Fruit fly (Drosophila melanogaster): ENCODE measurements around the gene Gal.

Gal gene

dm6 chr2L:6053874-6054469 lies 47.3 kb upstream of the Gal start, which contains the start of gene CG13995 (continued):
- TF ChIP-seq nom (GFP tag; optimal IDR thresholded peaks at IDR 0.05): peak; percentile 54
- TF ChIP-seq CG12942 (GFP tag; optimal IDR thresholded peaks at IDR 0.05): no peak
- no peak for TF ChIP-seq Ada2b (GFP tag; IDR thresholded peaks at IDR 0.05)
- TF ChIP-seq D (optimal IDR thresholded peaks at IDR 0.05): no peak
- TF ChIP-seq D (GFP tag; optimal IDR thresholded peaks at IDR 0.05): no peak
- TF ChIP-seq ken (GFP tag; IDR thresholded peaks at IDR 0.05): no peak
- TF ChIP-seq CG10209 (GFP tag; optimal IDR thresholded peaks at IDR 0.05): no peak
- TF ChIP-seq Fer2 (tag; optimal IDR thresholded peaks at IDR 0.05): no peak
- no peak for TF ChIP-seq Pdp1 (GFP tag; optimal IDR thresholded peaks at IDR 0.05)
- no peak for TF ChIP-seq lola (GFP tag; optimal IDR thresholded peaks at IDR 0.05)
- no peak for TF ChIP-seq al (GFP tag; IDR thresholded peaks at IDR 0.05)
- no peak for TF ChIP-seq run (tag; optimal IDR thresholded peaks at IDR 0.05)
- no peak for TF ChIP-seq CG13624 (GFP tag; optimal IDR thresholded peaks at IDR 0.05)
- TF ChIP-seq sens-2 (GFP tag; IDR thresholded peaks at IDR 0.05): no peak
- no peak for TF ChIP-seq CG34376 (GFP tag; optimal IDR thresholded peaks at IDR 0.05)
- no peak for TF ChIP-seq CG11695 (GFP tag; IDR thresholded peaks at IDR 0.05)
- no peak for TF ChIP-seq CG10654 (GFP tag; optimal IDR thresholded peaks at IDR 0.05)
- TF ChIP-seq CG13296 (GFP tag; optimal IDR thresholded peaks at IDR 0.05): no peak
- peak; percentile 12; the same call in 1 of the 3 replicates for TF ChIP-seq row (GFP tag; IDR thresholded peaks at IDR 0.05)
- TF ChIP-seq CG15514 (GFP tag; optimal IDR thresholded peaks at IDR 0.05): peak; percentile 18
- no peak for TF ChIP-seq CG12236 (GFP tag; optimal IDR thresholded peaks at IDR 0.05)
- no peak for TF ChIP-seq B-H1 (GFP tag; IDR thresholded peaks at IDR 0.05)
- no peak for TF ChIP-seq org-1 (GFP tag; optimal IDR thresholded peaks at IDR 0.05)
- TF ChIP-seq Gsc (GFP tag; IDR thresholded peaks at IDR 0.05): no peak
- TF ChIP-seq MBD-R2 (GFP tag; IDR thresholded peaks at IDR 0.05): no peak
- 0 out of 2 replicates have a peak, but pooled peaks have one; percentile 26 for TF ChIP-seq CG32767 (GFP tag; IDR thresholded peaks at IDR 0.05)
- no peak for TF ChIP-seq Hey (tag; optimal IDR thresholded peaks at IDR 0.05)
- TF ChIP-seq crc (GFP tag; optimal IDR thresholded peaks at IDR 0.05): no peak
- no peak for TF ChIP-seq Rfx (GFP tag; IDR thresholded peaks at IDR 0.05)
- peak in 1 of 2 experiments; percentile 71 for TF ChIP-seq Trl (optimal IDR thresholded peaks at IDR 0.05)
- TF ChIP-seq Trl (GFP tag; optimal IDR thresholded peaks at IDR 0.05): no peak
- TF ChIP-seq HHEX (GFP tag; optimal IDR thresholded peaks at IDR 0.05): no peak
- TF ChIP-seq CG15696 (tag; optimal IDR thresholded peaks at IDR 0.05): no peak
- TF ChIP-seq CG14965 (GFP tag; optimal IDR thresholded peaks at IDR 0.05; ENCODE audit: borderline replicate concordance): no peak
- peak; percentile 31; the same call in 1 of the 2 replicates for TF ChIP-seq seq (GFP tag; IDR thresholded peaks at IDR 0.05)
- TF ChIP-seq CG18011 (GFP tag; optimal IDR thresholded peaks at IDR 0.05): no peak
- no peak for TF ChIP-seq BEAF-32 (GFP tag; optimal IDR thresholded peaks at IDR 0.05)
- TF ChIP-seq CG13775 (GFP tag; optimal IDR thresholded peaks at IDR 0.05): no peak
- peak; percentile 60 for TF ChIP-seq grau (tag; optimal IDR thresholded peaks at IDR 0.05)
- TF ChIP-seq CG16779 (GFP tag; IDR thresholded peaks at IDR 0.05): peak; percentile 74
- no peak for TF ChIP-seq CG2120 (GFP tag; optimal IDR thresholded peaks at IDR 0.05)
- no peak for TF ChIP-seq CG6175 (GFP tag; IDR thresholded peaks at IDR 0.05)
- TF ChIP-seq Mad (GFP tag; optimal IDR thresholded peaks at IDR 0.05): no peak
- no peak for TF ChIP-seq dysf (GFP tag; IDR thresholded peaks at IDR 0.05)
- no peak for TF ChIP-seq disco-r (GFP tag; optimal IDR thresholded peaks at IDR 0.05)
- no peak for TF ChIP-seq CG6854 (GFP tag; optimal IDR thresholded peaks at IDR 0.05)
- no peak for TF ChIP-seq CG16863 (GFP tag; optimal IDR thresholded peaks at IDR 0.05)
- TF ChIP-seq Stat92E (GFP tag; optimal IDR thresholded peaks at IDR 0.05): no peak
- TF ChIP-seq CG1602 (GFP tag; optimal IDR thresholded peaks at IDR 0.05): no peak
- TF ChIP-seq ab (GFP tag; optimal IDR thresholded peaks at IDR 0.05): no peak
- TF ChIP-seq stc (GFP tag; IDR thresholded peaks at IDR 0.05): no peak

Data from whole organism, embryonic.